Worm (Caenorhabditis elegans) whole organism, young adult: ENCODE results near the gene his-32.

Experiments used
- Y79H2A.3 ChIP-seq: fragments of 200-800 bp; sonication (Bioruptor generic); conservative IDR thresholded peaks from 2 replicates; pipeline ENCODE4 v1.3.6; 2022; ENCODE audit warnings: missing genetic modification reagents, missing genetic modification characterization, missing compliant biosample characterization
- ama-1 ChIP-seq, 3 experiments: fragments of 150-350 bp in 1 of 3; sonication (generic microtip) in 2 of 3; optimal IDR thresholded peaks; 2 replicates each; lab custom pipeline; 2014 to 2018; ENCODE audit warnings: missing biosample characterization in 2 of 3, missing genetic modification characterization in 2 of 3, missing genetic modification reagents in 2 of 3
- aptf-2 ChIP-seq: fragments of 200-800 bp; sonication (Bioruptor generic); conservative IDR thresholded peaks from 2 replicates; pipeline ENCODE4 v1.3.6; 2022; ENCODE audit warnings: missing genetic modification reagents, missing genetic modification characterization, missing compliant biosample characterization
- aptf-3 ChIP-seq: fragments of 200-800 bp; sonication (Bioruptor generic); IDR thresholded peaks from 2 replicates; pipeline ENCODE4 v1.3.6; 2022; ENCODE audit warnings: missing genetic modification characterization, missing compliant biosample characterization
- ekl-4 ChIP-seq: fragments of 200-800 bp; sonication (Bioruptor generic); IDR thresholded peaks from 2 replicates; pipeline ENCODE4 v1.3.6; 2022; ENCODE audit warnings: missing genetic modification reagents, missing genetic modification characterization, missing compliant biosample characterization
- lin-26 ChIP-seq: fragments of 200-800 bp; sonication (Bioruptor generic); IDR thresholded peaks from 2 replicates; pipeline ENCODE4 v1.3.6; 2022; ENCODE audit warnings: missing genetic modification reagents, missing genetic modification characterization, missing compliant biosample characterization
- nhr-179 ChIP-seq: sonication (generic microtip); optimal IDR thresholded peaks from 2 replicates; lab custom pipeline; 2016; ENCODE audit warnings: mild to moderate bottlenecking, missing genetic modification characterization, missing compliant biosample characterization
- sdz-38 ChIP-seq: sonication (generic microtip); optimal IDR thresholded peaks from 2 replicates; lab custom pipeline; 2016; ENCODE audit warnings: missing genotype, missing genetic modification characterization, missing compliant biosample characterization
- somi-1 ChIP-seq: fragments of 200-800 bp; sonication (Bioruptor generic); optimal IDR thresholded peaks from 2 replicates; lab custom pipeline; 2018; ENCODE audit warnings: mild to moderate bottlenecking, missing genetic modification characterization, missing compliant biosample characterization

his-32 gene

DNA sequence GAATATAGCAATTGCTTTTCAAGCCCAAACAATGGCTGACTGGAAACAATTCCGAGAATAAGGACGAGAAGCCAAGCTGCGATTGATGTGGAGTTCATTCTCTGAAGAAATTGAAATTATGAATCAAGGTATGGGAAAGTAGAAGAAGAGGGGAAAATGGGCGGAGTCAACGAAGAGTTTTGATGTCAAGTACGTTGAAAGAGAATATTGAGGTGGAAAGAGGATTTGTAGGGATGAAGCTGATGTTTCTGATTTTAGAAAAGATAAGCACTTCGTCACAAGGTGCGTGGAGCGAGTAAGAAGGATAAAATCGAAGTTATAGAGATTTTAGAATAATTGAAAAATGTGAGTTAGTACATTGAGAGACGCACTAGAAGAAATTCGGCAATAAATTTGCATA lies 48.6 kb downstream of the his-32 start, which contains the start of gene D2096.9:
Gene D2096.9, minus strand, starts transcription at position 101 of the 400 bp plus-strand sequence.
- TF ChIP-seq ekl-4 (GFP tag; lab: Robert Waterston, UW) (no peak), ama-1 (optimal IDR thresholded peaks at IDR 0.05; lab: Kevin White, UChicago) (no peak), ama-1 (GFP tag; optimal IDR thresholded peaks at IDR 0.05; lab: Kevin White, UChicago) (no peak), nhr-179 (tag; lab: Kevin White, UChicago) (no peak), aptf-2 (GFP tag; lab: Robert Waterston, UW) (no peak), somi-1 (GFP tag; lab: Kevin White, UChicago) (no peak), sdz-38 (tag; lab: Kevin White, UChicago) (no peak), aptf-3 (no peak), lin-26 (no peak), Y79H2A.3 (no peak)
